Fruit fly (Drosophila melanogaster): ENCODE measurements around the gene Arp5.
A peak's percentile ranks its signal among the peaks of the same experiment; 100 is the strongest.

Gene Arp5

dm6 chr3R:18157459-18157858 lies 27.8 kb upstream of the Arp5 start:
- TF ChIP-seq pdm3 (GFP tag; optimal IDR thresholded peaks at IDR 0.05): peak; percentile 55
- TF ChIP-seq OdsH (GFP tag; optimal IDR thresholded peaks at IDR 0.05): peak; percentile 49
- peak; percentile 20 for TF ChIP-seq net (GFP tag; optimal IDR thresholded peaks at IDR 0.05)
- peak; percentile 6 to 34 for TF ChIP-seq ss (GFP tag; optimal IDR thresholded peaks at IDR 0.05)
- TF ChIP-seq topi (GFP tag; optimal IDR thresholded peaks at IDR 0.05): peak; percentile 67
- TF ChIP-seq spab (GFP tag; optimal IDR thresholded peaks at IDR 0.05): peak; percentile 13
- TF ChIP-seq CG6792 (GFP tag; optimal IDR thresholded peaks at IDR 0.05): peak; percentile 44
- TF ChIP-seq CG10669 (GFP tag; optimal IDR thresholded peaks at IDR 0.05): no peak
- TF ChIP-seq Sox15 (GFP tag; optimal IDR thresholded peaks at IDR 0.05): peak; percentile 46
- TF ChIP-seq CG6276 (GFP tag; optimal IDR thresholded peaks at IDR 0.05): no peak
- TF ChIP-seq CG10631 (GFP tag; optimal IDR thresholded peaks at IDR 0.05): peak; percentile 36
- no peak for TF ChIP-seq CG6808 (GFP tag; optimal IDR thresholded peaks at IDR 0.05)
- peak; percentile 26 for TF ChIP-seq Ets96B (tag; optimal IDR thresholded peaks at IDR 0.05)
- peak; percentile 64 for TF ChIP-seq Met (GFP tag; optimal IDR thresholded peaks at IDR 0.05)
- TF ChIP-seq fd59A (GFP tag; optimal IDR thresholded peaks at IDR 0.05): peak; percentile 36
- no peak for TF ChIP-seq CG7368 (GFP tag; optimal IDR thresholded peaks at IDR 0.05)
- no peak for TF ChIP-seq fkh (GFP tag; optimal IDR thresholded peaks at IDR 0.05)
- peak; percentile 32 for TF ChIP-seq CG11902 (GFP tag; optimal IDR thresholded peaks at IDR 0.05)
- no peak for TF ChIP-seq Gug (GFP tag; IDR thresholded peaks at IDR 0.05)
- no peak for TF ChIP-seq Blimp-1 (GFP tag; optimal IDR thresholded peaks at IDR 0.05)
- TF ChIP-seq CG1621 (tag; optimal IDR thresholded peaks at IDR 0.05): no peak
- peak; percentile 74 for TF ChIP-seq esn (GFP tag; optimal IDR thresholded peaks at IDR 0.05)
- peak; percentile 54 for TF ChIP-seq Sox14 (GFP tag; optimal IDR thresholded peaks at IDR 0.05)
- no peak for TF ChIP-seq eg (GFP tag; IDR thresholded peaks at IDR 0.05)
- TF ChIP-seq CG34406 (GFP tag; optimal IDR thresholded peaks at IDR 0.05): peak; percentile 55
- TF ChIP-seq Eip75B (GFP tag; optimal IDR thresholded peaks at IDR 0.05): peak; percentile 30
- peak; percentile 59 for TF ChIP-seq Smox (GFP tag; optimal IDR thresholded peaks at IDR 0.05)
- TF ChIP-seq cyc (GFP tag; optimal IDR thresholded peaks at IDR 0.05): peak; percentile 45
- peak; percentile 45 for TF ChIP-seq CG32006 (GFP tag; optimal IDR thresholded peaks at IDR 0.05)
- peak; percentile 27 for TF ChIP-seq Ets21C (GFP tag; optimal IDR thresholded peaks at IDR 0.05)
- no peak for TF ChIP-seq dac (GFP tag; optimal IDR thresholded peaks at IDR 0.05)
- TF ChIP-seq CG8319 (GFP tag; optimal IDR thresholded peaks at IDR 0.05): no peak
- TF ChIP-seq Eip78C (GFP tag): peak; percentile 89
- TF ChIP-seq CG31627 (GFP tag; optimal IDR thresholded peaks at IDR 0.05): peak; percentile 50
- TF ChIP-seq CG11294 (GFP tag; IDR thresholded peaks at IDR 0.05): no peak
- TF ChIP-seq Sox102F (GFP tag; optimal IDR thresholded peaks at IDR 0.05): peak; percentile 31
- TF ChIP-seq salr (GFP tag; optimal IDR thresholded peaks at IDR 0.05): peak in 1 of 2 experiments; percentile 36
- TF ChIP-seq CG3032 (tag; optimal IDR thresholded peaks at IDR 0.05): peak; percentile 77
- peak; percentile 44 for TF ChIP-seq acj6 (GFP tag; optimal IDR thresholded peaks at IDR 0.05)
- TF ChIP-seq svp (GFP tag): peak; percentile 81
- TF ChIP-seq Hr39 (GFP tag; optimal IDR thresholded peaks at IDR 0.05): peak; percentile 47
- TF ChIP-seq achi (GFP tag; optimal IDR thresholded peaks at IDR 0.05): peak; percentile 40
- peak; percentile 33 for TF ChIP-seq CG3919 (GFP tag; optimal IDR thresholded peaks at IDR 0.05)
- peak; percentile 60 for TF ChIP-seq lz (GFP tag; optimal IDR thresholded peaks at IDR 0.05)
- peak; percentile 63 for TF ChIP-seq CG8632 (GFP tag; optimal IDR thresholded peaks at IDR 0.05)
- TF ChIP-seq Hr38 (GFP tag; optimal IDR thresholded peaks at IDR 0.05): no peak

All from whole organism, prepupa.